Worm (Caenorhabditis elegans): ENCODE results near the gene nlp-45.
A peak's percentile ranks its signal among the peaks of the same experiment; 100 is the strongest.

Gene nlp-45

DNA sequence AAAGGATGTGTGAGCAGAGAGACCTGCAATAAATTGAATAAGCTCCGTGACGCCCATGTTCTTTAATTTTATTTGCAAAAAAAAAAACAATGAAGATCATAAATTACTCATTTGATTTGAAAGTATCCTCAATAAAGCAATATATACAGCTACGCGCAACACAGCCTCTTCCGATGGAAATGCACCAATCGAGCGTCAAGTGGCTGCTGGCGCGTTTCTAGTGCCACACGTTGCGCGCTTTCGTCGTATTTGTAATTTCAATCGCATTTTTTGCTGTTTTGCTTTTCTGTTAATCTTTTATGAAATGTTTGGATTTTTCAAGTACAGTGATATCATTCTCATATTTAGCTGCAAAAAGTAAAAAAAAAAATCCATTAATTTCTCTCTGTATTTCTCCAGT, 44.1 kb upstream of the nlp-45 start (continued):
- TF ChIP-seq hpl-2 (GFP tag; optimal IDR thresholded peaks at IDR 0.05) (no peak), Y116A8C.19 (tag; optimal IDR thresholded peaks at IDR 0.05; ENCODE audit: borderline replicate concordance) (no peak), mab-9 (GFP tag; IDR thresholded peaks at IDR 0.05) (no peak), blmp-1 (tag; optimal IDR thresholded peaks at IDR 0.05) (peak; percentile 32), ces-1 (GFP tag; optimal IDR thresholded peaks at IDR 0.05) (no peak), lin-35 (GFP tag; optimal IDR thresholded peaks at IDR 0.05) (peak; percentile 59 to 77), hlh-4 (tag; optimal IDR thresholded peaks at IDR 0.05) (no peak), F16B12.6 (tag; optimal IDR thresholded peaks at IDR 0.05) (peak; percentile 1), nhr-84 (tag; optimal IDR thresholded peaks at IDR 0.05) (no peak), grh-1 (GFP tag; IDR thresholded peaks at IDR 0.05) (0 out of 2 replicates have a peak, but pooled peaks have one; percentile 5), snu-23 (GFP tag; optimal IDR thresholded peaks at IDR 0.05) (peak; percentile 81), irx-1 (tag; optimal IDR thresholded peaks at IDR 0.05) (peak; percentile 14), nhr-12 (tag; optimal IDR thresholded peaks at IDR 0.05) (no peak), lsy-2 (tag; optimal IDR thresholded peaks at IDR 0.05) (peak; percentile 73 to 74), fkh-8 (tag; optimal IDR thresholded peaks at IDR 0.05) (peak; percentile 26), unc-130 (tag; optimal IDR thresholded peaks at IDR 0.05) (no peak), snpc-4 (tag; optimal IDR thresholded peaks at IDR 0.05) (peak; percentile 58), dpl-1 (GFP tag; optimal IDR thresholded peaks at IDR 0.05) (peak in 2 of 3 experiments; percentile 57 to 63), ceh-82 (tag; optimal IDR thresholded peaks at IDR 0.05) (peak; percentile 35 to 40 (median 39)), sptf-1 (tag; optimal IDR thresholded peaks at IDR 0.05) (no peak), nhr-85 (tag) (peak; percentile 78), mdl-1 (tag; optimal IDR thresholded peaks at IDR 0.05) (peak in 1 of 2 experiments; percentile 28), ztf-4 (tag; optimal IDR thresholded peaks at IDR 0.05) (no peak), skn-1 (tag; optimal IDR thresholded peaks at IDR 0.05) (peak; percentile 72), unc-98 (GFP tag; IDR thresholded peaks at IDR 0.05) (no peak), isw-1 (GFP tag; IDR thresholded peaks at IDR 0.05) (peak; percentile 34), unc-62 (GFP tag; optimal IDR thresholded peaks at IDR 0.05) (no peak), rnt-1 (tag; optimal IDR thresholded peaks at IDR 0.05) (peak; percentile 83), aha-1 (tag; optimal IDR thresholded peaks at IDR 0.05) (no peak), C34B4.2 (tag; optimal IDR thresholded peaks at IDR 0.05) (no peak), elt-2 (tag; optimal IDR thresholded peaks at IDR 0.05) (peak; percentile 0), dsc-1 (tag; optimal IDR thresholded peaks at IDR 0.05) (peak; percentile 57), tlp-1 (tag; optimal IDR thresholded peaks at IDR 0.05) (no peak), nhr-237 (tag; optimal IDR thresholded peaks at IDR 0.05) (no peak), jun-1 (tag; optimal IDR thresholded peaks at IDR 0.05) (no peak), lin-13 (GFP tag; optimal IDR thresholded peaks at IDR 0.05) (no peak), efl-1 (optimal IDR thresholded peaks at IDR 0.05) (peak; percentile 6 to 41), efl-1 (GFP tag; optimal IDR thresholded peaks at IDR 0.05 in 1 of 2) (peak; percentile 54 to 86), nhr-90 (tag; optimal IDR thresholded peaks at IDR 0.05; ENCODE audit: poor library complexity) (peak; percentile 73), ceh-88 (GFP tag; IDR thresholded peaks at IDR 0.05) (no peak), aly-2 (tag; optimal IDR thresholded peaks at IDR 0.05) (no peak), ceh-63 (GFP tag; optimal IDR thresholded peaks at IDR 0.05) (no peak), alr-1 (tag; optimal IDR thresholded peaks at IDR 0.05; ENCODE audit: borderline replicate concordance) (no peak), unc-30 (tag; optimal IDR thresholded peaks at IDR 0.05) (no peak), efl-3 (GFP tag; optimal IDR thresholded peaks at IDR 0.05) (no peak), nhr-76 (tag; optimal IDR thresholded peaks at IDR 0.05) (peak; percentile 22), fos-1 (tag; optimal IDR thresholded peaks at IDR 0.05) (no peak), lin-14 (GFP tag; optimal IDR thresholded peaks at IDR 0.05) (peak; percentile 71)

Measured in whole organism, L1 larva.